Worm (Caenorhabditis elegans) whole organism, L3 larva: Measurements from ENCODE around the gene ZC404.15.

Experiments used
- R02D3.7 ChIP-seq: fragments of 150-350 bp; optimal IDR thresholded peaks from 2 replicates; lab custom pipeline; 2014; ENCODE audit warnings: missing biosample characterization, missing genetic modification characterization
- aly-2 ChIP-seq: fragments of 150-350 bp; optimal IDR thresholded peaks from 2 replicates; lab custom pipeline; 2014; ENCODE audit warnings: missing biosample characterization, missing genetic modification characterization
- ama-1 ChIP-seq: fragments of 150-350 bp; optimal IDR thresholded peaks from 2 replicates; lab custom pipeline; 2018
- ceh-82 ChIP-seq: fragments of 150-350 bp; optimal IDR thresholded peaks from 2 replicates; lab custom pipeline; 2014; ENCODE audit warnings: missing biosample characterization, missing genetic modification characterization
- ceh-9 ChIP-seq: sonication (generic microtip); optimal IDR thresholded peaks from 2 replicates; lab custom pipeline; 2018; ENCODE audit warnings: missing biosample characterization, missing genetic modification characterization
- elt-2 ChIP-seq: sonication (generic microtip); optimal IDR thresholded peaks from 2 replicates; lab custom pipeline; 2016; ENCODE audit warnings: missing genetic modification reagents, mild to moderate bottlenecking, missing genetic modification characterization, missing compliant biosample characterization
- fos-1 ChIP-seq: fragments of 150-350 bp; optimal IDR thresholded peaks from 2 replicates; lab custom pipeline; 2014; ENCODE audit warnings: missing biosample characterization, missing genetic modification characterization
- lin-39 ChIP-seq: fragments of 150-350 bp; optimal IDR thresholded peaks from 2 replicates; lab custom pipeline; 2018; ENCODE audit warnings: missing biosample characterization, missing genetic modification reagents, missing genetic modification characterization
- mml-1 ChIP-seq: fragments of 150-350 bp; sonication (generic microtip); optimal IDR thresholded peaks from 3 replicates; lab custom pipeline; 2014; ENCODE audit warnings: missing biosample characterization, missing genetic modification characterization
- nhr-12 ChIP-seq: fragments of 150-350 bp; optimal IDR thresholded peaks from 2 replicates; lab custom pipeline; 2014; ENCODE audit warnings: missing biosample characterization, missing genetic modification characterization
- nhr-25 ChIP-seq: sonication (generic microtip); optimal IDR thresholded peaks from 2 replicates; lab custom pipeline; 2017; ENCODE audit warnings: missing biosample characterization, missing genetic modification characterization
- tbx-2 ChIP-seq: sonication (generic microtip); optimal IDR thresholded peaks from 2 replicates; lab custom pipeline; 2016; ENCODE audit warnings: mild to moderate bottlenecking, missing genetic modification characterization, missing compliant biosample characterization

- TF ChIP-seq aly-2: no peak
- no peak for TF ChIP-seq mml-1 (tag; lab: Kevin White, UChicago)
- no peak for TF ChIP-seq nhr-12 (tag; lab: Kevin White, UChicago)
- no peak for TF ChIP-seq ceh-9 (tag; lab: Kevin White, UChicago)
- no peak for TF ChIP-seq nhr-25 (tag; lab: Kevin White, UChicago)
- no peak for TF ChIP-seq ceh-82 (tag; lab: Kevin White, UChicago)
- no peak for TF ChIP-seq ama-1 (lab: Kevin White, UChicago)
- no peak for TF ChIP-seq elt-2 (tag; lab: Kevin White, UChicago)
- no peak for TF ChIP-seq lin-39 (tag; lab: Kevin White, UChicago)
- no peak for TF ChIP-seq tbx-2
- TF ChIP-seq R02D3.7 (tag; lab: Kevin White, UChicago): no peak
- no peak for TF ChIP-seq fos-1 (tag; lab: Kevin White, UChicago)
These were observed 50.5 kb downstream of the ZC404.15 start, which contains the start of gene col-142 for ce11 chrV:6830755-6831227.
